Fruit fly (Drosophila melanogaster) whole organism, adult: Measurements from ENCODE around the gene CG7135.
A peak's percentile ranks its signal among the peaks of the same experiment; 100 is the strongest.

Source experiments
- CG11617 ChIP-seq: fragments of 200-800 bp; sonication (Bioruptor generic); optimal IDR thresholded peaks from 2 replicates; lab custom pipeline; 2017; ENCODE audit warnings: mild to moderate bottlenecking, missing biosample characterization, missing genetic modification reagents, missing genetic modification characterization
- CG12768 ChIP-seq: fragments of 200-800 bp; sonication (Bioruptor generic); optimal IDR thresholded peaks from 2 replicates; lab custom pipeline; 2017; ENCODE audit warnings: missing biosample characterization, missing genetic modification characterization, mild to moderate bottlenecking, moderate library complexity, missing genetic modification reagents
- CG14711 ChIP-seq: fragments of 200-800 bp; sonication (Bioruptor generic); optimal IDR thresholded peaks from 2 replicates; lab custom pipeline; 2018; ENCODE audit warnings: missing biosample characterization, mild to moderate bottlenecking, missing genetic modification characterization, moderate library complexity
- CG33017 ChIP-seq: fragments of 200-800 bp; sonication (Bioruptor generic); optimal IDR thresholded peaks from 2 replicates; lab custom pipeline; 2018; ENCODE audit warnings: missing biosample characterization, mild to moderate bottlenecking, missing genetic modification characterization, moderate library complexity
- CG5204 ChIP-seq: fragments of 200-800 bp; sonication (Bioruptor generic); optimal IDR thresholded peaks from 2 replicates; lab custom pipeline; 2016; ENCODE audit warnings: missing biosample characterization, missing genetic modification characterization
- CG7045 ChIP-seq: fragments of 200-800 bp; sonication (Bioruptor generic); optimal IDR thresholded peaks from 2 replicates; lab custom pipeline; 2017; ENCODE audit warnings: missing biosample characterization, mild to moderate bottlenecking, missing genetic modification characterization
- CG7101 ChIP-seq: fragments of 200-800 bp; sonication (Bioruptor generic); optimal IDR thresholded peaks from 2 replicates; lab custom pipeline; 2018; ENCODE audit warnings: missing biosample characterization, mild to moderate bottlenecking, missing genetic modification characterization, moderate library complexity
- Clk ChIP-seq: fragments of 200-800 bp; sonication (Bioruptor generic); optimal IDR thresholded peaks from 2 replicates; lab custom pipeline; 2017; ENCODE audit warnings: missing biosample characterization, missing genetic modification characterization
- Crg-1 ChIP-seq: fragments of 200-800 bp; sonication (Bioruptor generic); optimal IDR thresholded peaks from 2 replicates; lab custom pipeline; 2016; ENCODE audit warnings: missing biosample characterization, missing genetic modification characterization
- Hr96 ChIP-seq: fragments of 200-800 bp; sonication (Bioruptor generic); optimal IDR thresholded peaks from 2 replicates; lab custom pipeline; 2016; ENCODE audit warnings: missing biosample characterization, missing genetic modification characterization
- Mnt ChIP-seq: fragments of 200-800 bp; sonication (Bioruptor generic); optimal IDR thresholded peaks from 2 replicates; lab custom pipeline; 2016; ENCODE audit warnings: missing biosample characterization, mild to moderate bottlenecking, missing genetic modification characterization
- bab1 ChIP-seq: fragments of 200-800 bp; sonication (Bioruptor generic); optimal IDR thresholded peaks from 3 replicates; lab custom pipeline; 2019; ENCODE audit warnings: missing biosample characterization, mild to moderate bottlenecking, missing genetic modification characterization, moderate library complexity
- cic ChIP-seq: fragments of 200-800 bp; sonication (Bioruptor generic); optimal IDR thresholded peaks from 2 replicates; lab custom pipeline; 2017; ENCODE audit warnings: missing biosample characterization, mild to moderate bottlenecking, missing genetic modification characterization, moderate library complexity
- cnc ChIP-seq, 2 experiments: fragments of >200 bp; optimal IDR thresholded peaks; 2 replicates each; lab custom pipeline; 2017
- kay ChIP-seq: fragments of 200-800 bp; sonication (Bioruptor generic); peaks from one replicate; lab custom pipeline; 2016; ENCODE audit warnings: missing biosample characterization, missing genetic modification characterization, borderline replicate concordance
- ovo ChIP-seq: fragments of 200-800 bp; sonication (Bioruptor generic); optimal IDR thresholded peaks from 2 replicates; lab custom pipeline; 2016; ENCODE audit warnings: missing biosample characterization, missing genetic modification characterization
- pad ChIP-seq: fragments of 200-800 bp; sonication (Bioruptor generic); optimal IDR thresholded peaks from 3 replicates; lab custom pipeline; 2017; ENCODE audit warnings: missing biosample characterization, missing genetic modification characterization, mild to moderate bottlenecking, moderate library complexity, missing genetic modification reagents
- tj ChIP-seq: fragments of 200-800 bp; sonication (Bioruptor generic); optimal IDR thresholded peaks from 3 replicates; lab custom pipeline; 2017; ENCODE audit warnings: missing biosample characterization, mild to moderate bottlenecking, missing genetic modification characterization, moderate library complexity
- toe ChIP-seq: fragments of 200-800 bp; sonication (Bioruptor generic); optimal IDR thresholded peaks from 2 replicates; lab custom pipeline; 2016; ENCODE audit warnings: missing biosample characterization, missing genetic modification characterization

CG7135 gene

dm6 chrX:18138297-18138696 is 34.8 kb downstream of the CG7135 start, which contains the start of gene CG43229:
TSS of gene CG43229 (plus strand) at chrX:18138542.
- TF ChIP-seq Crg-1 (no peak), toe (GFP tag; lab: Kevin White, UChicago) (no peak), cnc (optimal IDR thresholded peaks at IDR 0.05; lab: Kevin White, UChicago) (no peak), ovo (GFP tag; lab: Kevin White, UChicago) (peak; percentile 3), CG7101 (no peak), CG11617 (GFP tag; lab: Kevin White, UChicago) (no peak)

dm6 chrX:18139950-18140349 is 36.5 kb downstream of the CG7135 start:
- TF ChIP-seq CG14711 (tag; lab: Kevin White, UChicago) (no peak), CG7101 (no peak)

- TF ChIP-seq CG5204 (GFP tag; lab: Kevin White, UChicago) (no peak), CG12768 (GFP tag; lab: Kevin White, UChicago) (no peak), ovo (GFP tag; lab: Kevin White, UChicago) (no peak), CG33017 (tag; lab: Kevin White, UChicago) (no peak), pad (GFP tag; lab: Kevin White, UChicago) (no peak), tj (GFP tag; lab: Kevin White, UChicago) (no peak), cnc (optimal IDR thresholded peaks at IDR 0.05; lab: Kevin White, UChicago) (no peak), Hr96 (no peak), CG7045 (no peak)
These were observed 37.6 kb downstream of the CG7135 start for dm6 chrX:18140932-18141587.

dm6 chrX:18149292-18149691 is 45.8 kb downstream of the CG7135 start:
- TF ChIP-seq CG14711 (tag; lab: Kevin White, UChicago) = no peak
- no peak for TF ChIP-seq Hr96
- no peak for TF ChIP-seq Crg-1
- no peak for TF ChIP-seq CG7101
- no peak for TF ChIP-seq CG5204 (GFP tag; lab: Kevin White, UChicago)
- no peak for TF ChIP-seq toe (GFP tag; lab: Kevin White, UChicago)
- no peak for TF ChIP-seq Clk (GFP tag; lab: Kevin White, UChicago)
- TF ChIP-seq cic (GFP tag; lab: Kevin White, UChicago) = no peak
- no peak for TF ChIP-seq pad (GFP tag; lab: Kevin White, UChicago)
- TF ChIP-seq CG33017 (tag; lab: Kevin White, UChicago) = no peak

- TF ChIP-seq CG5204 (GFP tag; lab: Kevin White, UChicago) = no peak
- no peak for TF ChIP-seq CG14711 (tag; lab: Kevin White, UChicago)
- no peak for TF ChIP-seq cic (GFP tag; lab: Kevin White, UChicago)
- no peak for TF ChIP-seq pad (GFP tag; lab: Kevin White, UChicago)
- no peak for TF ChIP-seq kay (GFP tag; lab: Kevin White, UChicago)
- TF ChIP-seq CG12768 (GFP tag; lab: Kevin White, UChicago) = no peak
- no peak for TF ChIP-seq Clk (GFP tag; lab: Kevin White, UChicago)
- no peak for TF ChIP-seq CG33017 (tag; lab: Kevin White, UChicago)
- TF ChIP-seq Hr96 = no peak
These were observed 47.9 kb downstream of the CG7135 start for dm6 chrX:18151323-18151722.

dm6 chrX:18153001-18153400 is 49.5 kb downstream of the CG7135 start:
- TF ChIP-seq Mnt (no peak), CG12768 (GFP tag; lab: Kevin White, UChicago) (no peak), Crg-1 (no peak), CG33017 (tag; lab: Kevin White, UChicago) (no peak), bab1 (no peak), CG11617 (GFP tag; lab: Kevin White, UChicago) (no peak), CG7045 (no peak), CG14711 (tag; lab: Kevin White, UChicago) (no peak), ovo (GFP tag; lab: Kevin White, UChicago) (no peak), toe (GFP tag; lab: Kevin White, UChicago) (no peak), Clk (GFP tag; lab: Kevin White, UChicago) (no peak), CG7101 (no peak)
